Fruit fly (Drosophila melanogaster) whole organism, prepupa: ENCODE data around the gene CG31897.

Source experiments
- Blimp-1 ChIP-seq: fragments of 200-800 bp; sonication (Bioruptor generic); optimal IDR thresholded peaks from 3 replicates; lab custom pipeline; 2017; ENCODE audit warnings: missing biosample characterization, missing genetic modification characterization, mild to moderate bottlenecking, moderate library complexity, missing genetic modification reagents
- CG10669 ChIP-seq: fragments of 200-800 bp; sonication (Bioruptor generic); optimal IDR thresholded peaks from 3 replicates; lab custom pipeline; 2018; ENCODE audit warnings: missing biosample characterization, mild to moderate bottlenecking, missing genetic modification characterization, moderate library complexity
- CG11294 ChIP-seq: fragments of 200-800 bp; sonication (Bioruptor generic); IDR thresholded peaks from 2 replicates; pipeline ENCODE4 v1.3.6; 2022; ENCODE audit warnings: missing biosample characterization, missing genetic modification characterization
- CG11902 ChIP-seq: fragments of 200-800 bp; sonication (Bioruptor generic); optimal IDR thresholded peaks from 3 replicates; lab custom pipeline; 2016; ENCODE audit warnings: missing biosample characterization, missing genetic modification characterization
- CG15336 ChIP-seq: fragments of 200-800 bp; sonication (Bioruptor generic); IDR thresholded peaks from 2 replicates; pipeline ENCODE4 v1.3.6; 2022; ENCODE audit warnings: missing biosample characterization, missing genetic modification characterization
- CG1621 ChIP-seq: fragments of 200-800 bp; sonication (Bioruptor generic); optimal IDR thresholded peaks from 3 replicates; lab custom pipeline; 2018; ENCODE audit warnings: missing biosample characterization, mild to moderate bottlenecking, missing genetic modification characterization
- CG16779 ChIP-seq: fragments of 200-800 bp; sonication (Bioruptor generic); optimal IDR thresholded peaks from 3 replicates; lab custom pipeline; 2017; ENCODE audit warnings: missing biosample characterization, mild to moderate bottlenecking, missing genetic modification characterization
- CG3032 ChIP-seq: fragments of 200-800 bp; optimal IDR thresholded peaks from 2 replicates; lab custom pipeline; 2019; ENCODE audit warnings: missing biosample characterization, mild to moderate bottlenecking, missing genetic modification characterization, moderate library complexity
- CG31627 ChIP-seq: fragments of 200-800 bp; sonication (Bioruptor generic); optimal IDR thresholded peaks from 3 replicates; lab custom pipeline; 2016; ENCODE audit warnings: missing biosample characterization, missing genetic modification characterization
- CG32006 ChIP-seq: fragments of 200-800 bp; sonication (Bioruptor generic); optimal IDR thresholded peaks from 3 replicates; lab custom pipeline; 2017; ENCODE audit warnings: missing biosample characterization, mild to moderate bottlenecking, missing genetic modification characterization
- CG34406 ChIP-seq: fragments of 200-800 bp; sonication (Bioruptor generic); optimal IDR thresholded peaks from 3 replicates; lab custom pipeline; 2016; ENCODE audit warnings: missing biosample characterization, missing genetic modification characterization
- CG3919 ChIP-seq: fragments of 200-800 bp; sonication (Bioruptor generic); optimal IDR thresholded peaks from 3 replicates; lab custom pipeline; 2016; ENCODE audit warnings: missing biosample characterization, missing genetic modification characterization
- CG4318 ChIP-seq: fragments of 200-800 bp; sonication (Bioruptor generic); optimal IDR thresholded peaks from 3 replicates; lab custom pipeline; 2017; ENCODE audit warnings: missing biosample characterization, mild to moderate bottlenecking, missing genetic modification characterization
- CG6163 ChIP-seq: fragments of 200-800 bp; sonication (Bioruptor generic); IDR thresholded peaks from 3 replicates; pipeline ENCODE4 v1.3.6; 2022; ENCODE audit warnings: missing biosample characterization, missing genetic modification characterization
- CG6792 ChIP-seq: fragments of 200-800 bp; sonication (Bioruptor generic); optimal IDR thresholded peaks from 3 replicates; lab custom pipeline; 2016; ENCODE audit warnings: missing biosample characterization, missing genetic modification characterization
- CG6808 ChIP-seq: fragments of 200-800 bp; sonication (Bioruptor generic); optimal IDR thresholded peaks from 3 replicates; lab custom pipeline; 2017; ENCODE audit warnings: missing biosample characterization, missing genetic modification characterization, mild to moderate bottlenecking, moderate library complexity, missing genetic modification reagents
- CG6854 ChIP-seq: fragments of 200-800 bp; sonication (Bioruptor generic); optimal IDR thresholded peaks from 2 replicates; lab custom pipeline; 2017; ENCODE audit warnings: missing biosample characterization, mild to moderate bottlenecking, missing genetic modification characterization
- CG7368 ChIP-seq: fragments of 200-800 bp; sonication (Bioruptor generic); optimal IDR thresholded peaks from 3 replicates; lab custom pipeline; 2016; ENCODE audit warnings: missing biosample characterization, missing genetic modification characterization
- CG8319 ChIP-seq: fragments of 200-800 bp; sonication (Bioruptor generic); optimal IDR thresholded peaks from 3 replicates; lab custom pipeline; 2016; ENCODE audit warnings: missing biosample characterization, missing genetic modification characterization
- CG8632 ChIP-seq: fragments of 200-800 bp; sonication (Bioruptor generic); optimal IDR thresholded peaks from 3 replicates; lab custom pipeline; 2016; ENCODE audit warnings: missing biosample characterization, missing genetic modification characterization
- CG9139 ChIP-seq: fragments of 200-800 bp; sonication (Bioruptor generic); optimal IDR thresholded peaks from 3 replicates; lab custom pipeline; 2017; ENCODE audit warnings: missing biosample characterization, mild to moderate bottlenecking, missing genetic modification characterization
- Eip75B ChIP-seq: fragments of 200-800 bp; sonication (Bioruptor generic); optimal IDR thresholded peaks from 3 replicates; lab custom pipeline; 2016; ENCODE audit warnings: missing biosample characterization, missing genetic modification characterization
- Eip78C ChIP-seq: fragments of 200-800 bp; sonication (Bioruptor generic); peaks from one replicate; lab custom pipeline; 2016; ENCODE audit warnings: missing biosample characterization, missing genetic modification characterization
- Ets21C ChIP-seq: fragments of 200-800 bp; sonication (Bioruptor generic); optimal IDR thresholded peaks from 3 replicates; lab custom pipeline; 2016; ENCODE audit warnings: missing biosample characterization, missing genetic modification characterization
- Ets96B ChIP-seq: fragments of 200-800 bp; optimal IDR thresholded peaks from 2 replicates; lab custom pipeline; 2019; ENCODE audit warnings: missing biosample characterization, mild to moderate bottlenecking, missing genetic modification characterization, moderate library complexity
- Gug ChIP-seq: fragments of 200-800 bp; sonication (Bioruptor generic); IDR thresholded peaks from 2 replicates; pipeline ENCODE4 v1.3.6; 2022; ENCODE audit warnings: missing biosample characterization, missing genetic modification characterization
- Hr38 ChIP-seq: sonication (Bioruptor generic); optimal IDR thresholded peaks from 2 replicates; lab custom pipeline; 2016; ENCODE audit warnings: missing biosample characterization, missing genetic modification characterization
- Hr39 ChIP-seq: fragments of 200-800 bp; sonication (Bioruptor generic); optimal IDR thresholded peaks from 2 replicates; lab custom pipeline; 2016; ENCODE audit warnings: missing biosample characterization, missing genetic modification characterization
- Lpt ChIP-seq: fragments of 200-800 bp; sonication (Bioruptor generic); optimal IDR thresholded peaks from 3 replicates; lab custom pipeline; 2016; ENCODE audit warnings: missing biosample characterization, missing genetic modification characterization
- Met ChIP-seq: fragments of 200-800 bp; sonication (Bioruptor generic); optimal IDR thresholded peaks from 3 replicates; lab custom pipeline; 2016; ENCODE audit warnings: missing biosample characterization, missing genetic modification characterization
- OdsH ChIP-seq: fragments of 200-800 bp; sonication (Bioruptor generic); optimal IDR thresholded peaks from 3 replicates; lab custom pipeline; 2016; ENCODE audit warnings: missing biosample characterization, missing genetic modification characterization
- Smox ChIP-seq: fragments of 200-800 bp; sonication (Bioruptor generic); optimal IDR thresholded peaks from 3 replicates; lab custom pipeline; 2016; ENCODE audit warnings: missing biosample characterization, missing genetic modification characterization
- Sox102F ChIP-seq: fragments of 200-800 bp; sonication (Bioruptor generic); optimal IDR thresholded peaks from 2 replicates; lab custom pipeline; 2016; ENCODE audit warnings: missing biosample characterization, mild to moderate bottlenecking, missing genetic modification characterization
- Sox14 ChIP-seq: fragments of 200-800 bp; sonication (Bioruptor generic); optimal IDR thresholded peaks from 3 replicates; lab custom pipeline; 2016; ENCODE audit warnings: missing biosample characterization, missing genetic modification characterization
- Sox15 ChIP-seq: fragments of 200-800 bp; sonication (Bioruptor generic); optimal IDR thresholded peaks from 3 replicates; lab custom pipeline; 2016; ENCODE audit warnings: missing biosample characterization, missing genetic modification characterization
- achi ChIP-seq: fragments of 200-800 bp; sonication (Bioruptor generic); optimal IDR thresholded peaks from 3 replicates; lab custom pipeline; 2016; ENCODE audit warnings: missing biosample characterization, missing genetic modification characterization
- acj6 ChIP-seq: fragments of 200-800 bp; sonication (Bioruptor generic); optimal IDR thresholded peaks from 3 replicates; lab custom pipeline; 2016; ENCODE audit warnings: missing biosample characterization, missing genetic modification characterization
- cyc ChIP-seq: fragments of 200-800 bp; sonication (Bioruptor generic); optimal IDR thresholded peaks from 3 replicates; lab custom pipeline; 2016; ENCODE audit warnings: missing biosample characterization, missing genetic modification characterization
- dac ChIP-seq: fragments of 200-800 bp; sonication (Bioruptor generic); optimal IDR thresholded peaks from 2 replicates; lab custom pipeline; 2017; ENCODE audit warnings: missing biosample characterization, mild to moderate bottlenecking, missing genetic modification characterization
- eg ChIP-seq: fragments of 200-800 bp; sonication (Bioruptor generic); IDR thresholded peaks from 3 replicates; pipeline ENCODE4 v1.3.6; 2022; ENCODE audit warnings: missing biosample characterization, missing genetic modification characterization
- fd59A ChIP-seq: fragments of 200-800 bp; sonication (Bioruptor generic); optimal IDR thresholded peaks from 2 replicates; lab custom pipeline; 2017; ENCODE audit warnings: missing biosample characterization, mild to moderate bottlenecking, missing genetic modification characterization, missing genetic modification reagents
- fd85E ChIP-seq: fragments of 200-800 bp; sonication (Bioruptor generic); optimal IDR thresholded peaks from 3 replicates; lab custom pipeline; 2016; ENCODE audit warnings: missing biosample characterization, missing genetic modification characterization
- fkh ChIP-seq: fragments of 200-800 bp; sonication (Bioruptor generic); optimal IDR thresholded peaks from 3 replicates; lab custom pipeline; 2017; ENCODE audit warnings: missing biosample characterization, mild to moderate bottlenecking, missing genetic modification characterization, moderate library complexity
- lz ChIP-seq: fragments of 200-800 bp; sonication (Bioruptor generic); optimal IDR thresholded peaks from 3 replicates; lab custom pipeline; 2016; ENCODE audit warnings: missing biosample characterization, missing genetic modification characterization
- net ChIP-seq: fragments of 200-800 bp; sonication (Bioruptor generic); optimal IDR thresholded peaks from 3 replicates; lab custom pipeline; 2016; ENCODE audit warnings: missing biosample characterization, missing genetic modification characterization
- pdm3 ChIP-seq: fragments of 200-800 bp; sonication (Bioruptor generic); optimal IDR thresholded peaks from 3 replicates; lab custom pipeline; 2016; ENCODE audit warnings: missing biosample characterization, missing genetic modification characterization
- salr ChIP-seq, 2 experiments: fragments of 200-800 bp; sonication (Bioruptor generic); optimal IDR thresholded peaks; 3 replicates each; lab custom pipeline; 2016 to 2018; ENCODE audit warnings: missing biosample characterization in 2 of 2, missing genetic modification characterization in 2 of 2, mild to moderate bottlenecking in 1 of 2
- spab ChIP-seq: fragments of 200-800 bp; sonication (Bioruptor generic); optimal IDR thresholded peaks from 2 replicates; lab custom pipeline; 2017; ENCODE audit warnings: missing biosample characterization, mild to moderate bottlenecking, missing genetic modification characterization, missing genetic modification reagents
- ss ChIP-seq, 2 experiments: fragments of 200-800 bp; sonication (Bioruptor generic); optimal IDR thresholded peaks; 2 replicates in 1 of 2; 3 replicates in 1 of 2; lab custom pipeline; 2017 to 2018; ENCODE audit warnings: mild to moderate bottlenecking in 2 of 2, missing biosample characterization in 2 of 2, missing genetic modification characterization in 2 of 2, moderate library complexity in 1 of 2
- svp ChIP-seq: fragments of 200-800 bp; sonication (Bioruptor generic); peaks from one replicate; lab custom pipeline; 2016; ENCODE audit warnings: missing biosample characterization, missing genetic modification characterization
- topi ChIP-seq: fragments of 200-800 bp; sonication (Bioruptor generic); optimal IDR thresholded peaks from 3 replicates; lab custom pipeline; 2016; ENCODE audit warnings: missing biosample characterization, missing genetic modification characterization
- vri ChIP-seq: fragments of 200-800 bp; sonication (Bioruptor generic); optimal IDR thresholded peaks from 3 replicates; lab custom pipeline; 2016; ENCODE audit warnings: missing biosample characterization, mild to moderate bottlenecking, missing genetic modification characterization

The CG31897 gene

DNA sequence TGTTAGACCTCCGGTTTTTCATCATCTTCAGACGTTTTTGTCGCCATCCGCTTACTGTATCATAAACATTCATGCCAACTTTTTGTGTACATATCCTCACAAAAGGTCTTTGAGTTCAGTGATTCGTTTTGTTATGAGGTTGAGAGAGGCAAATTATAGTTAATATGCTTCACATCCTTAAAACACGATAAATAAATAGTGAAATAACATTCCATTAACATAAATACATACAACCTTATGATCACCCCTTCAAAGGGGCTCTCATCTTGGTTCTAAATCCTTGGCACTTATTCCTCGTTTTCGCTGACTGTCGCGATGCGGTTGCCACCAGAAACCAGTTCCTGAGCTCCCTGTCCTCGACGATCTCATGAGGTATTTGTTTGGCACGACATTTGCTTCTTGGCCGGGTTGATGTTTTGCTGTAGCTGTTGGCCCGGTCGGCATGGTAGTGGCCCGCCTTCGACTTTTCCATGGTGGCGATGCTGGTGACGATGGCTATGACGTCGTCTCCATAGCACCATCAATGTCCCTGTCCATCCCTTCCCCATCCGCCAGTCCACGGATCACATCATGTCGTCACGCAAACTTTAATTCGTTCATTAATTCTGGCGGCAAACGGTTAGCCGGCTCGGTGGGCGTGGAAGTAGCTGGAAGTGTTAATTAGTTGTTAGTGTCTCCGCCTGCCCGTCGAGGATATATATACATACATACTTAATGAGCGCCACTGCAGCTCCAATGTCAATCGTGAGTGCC, 26.9 kb downstream of the CG31897 start:
- TF ChIP-seq fd59A (GFP tag; lab: Kevin White, UChicago), result no peak
- peak; percentile 14 for TF ChIP-seq vri (GFP tag; lab: Kevin White, UChicago)
- TF ChIP-seq CG6792, result peak; percentile 28
- TF ChIP-seq Sox14 (GFP tag; lab: Kevin White, UChicago), result peak; percentile 7
- TF ChIP-seq Eip75B (GFP tag; lab: Kevin White, UChicago), result peak; percentile 24
- TF ChIP-seq CG6163, result no peak
- peak; percentile 44 for TF ChIP-seq Hr39 (GFP tag; lab: Kevin White, UChicago)
- TF ChIP-seq CG31627 (GFP tag; lab: Kevin White, UChicago), result peak; percentile 36
- TF ChIP-seq Sox15 (GFP tag; lab: Kevin White, UChicago), result no peak
- peak; percentile 68 for TF ChIP-seq svp
- peak; percentile 15 for TF ChIP-seq acj6
- TF ChIP-seq fkh, result no peak
- no peak for TF ChIP-seq CG10669 (GFP tag; lab: Kevin White, UChicago)
- TF ChIP-seq achi, result peak; percentile 32
- no peak for TF ChIP-seq CG16779 (tag; lab: Kevin White, UChicago)
- TF ChIP-seq CG7368 (GFP tag; lab: Kevin White, UChicago), result no peak
- TF ChIP-seq Gug (GFP tag; lab: Robert Waterston, UW), result no peak
- TF ChIP-seq Ets96B, result no peak
- TF ChIP-seq Smox (GFP tag; lab: Kevin White, UChicago), result peak; percentile 29
- no peak for TF ChIP-seq eg
- TF ChIP-seq OdsH (GFP tag; lab: Kevin White, UChicago), result peak; percentile 32
- no peak for TF ChIP-seq spab (GFP tag; lab: Kevin White, UChicago)
- no peak for TF ChIP-seq CG11294 (GFP tag; lab: Robert Waterston, UW)
- TF ChIP-seq pdm3 (GFP tag; lab: Kevin White, UChicago), result peak; percentile 20
- no peak for TF ChIP-seq CG9139 (GFP tag; lab: Kevin White, UChicago)
- TF ChIP-seq Lpt, result no peak
- TF ChIP-seq CG8632, result peak; percentile 5
- no peak for TF ChIP-seq CG15336 (GFP tag; lab: Robert Waterston, UW)
- TF ChIP-seq Blimp-1 (GFP tag; lab: Kevin White, UChicago), result peak; percentile 1
- no peak for TF ChIP-seq CG8319 (GFP tag; lab: Kevin White, UChicago)
- peak; percentile 47 for TF ChIP-seq topi (GFP tag; lab: Kevin White, UChicago)
- TF ChIP-seq CG1621 (tag; lab: Kevin White, UChicago), result no peak
- TF ChIP-seq CG6854 (GFP tag; lab: Kevin White, UChicago), result no peak
- peak; percentile 21 for TF ChIP-seq CG3032
- no peak for TF ChIP-seq CG4318
- no peak for TF ChIP-seq salr (GFP tag; optimal IDR thresholded peaks at IDR 0.05; lab: Kevin White, UChicago)
- peak; percentile 8 for TF ChIP-seq cyc (GFP tag; lab: Kevin White, UChicago)
- peak; percentile 79 for TF ChIP-seq Eip78C (GFP tag; lab: Kevin White, UChicago)
- no peak for TF ChIP-seq net (GFP tag; lab: Kevin White, UChicago)
- peak; percentile 52 for TF ChIP-seq Sox102F
- peak; percentile 48 for TF ChIP-seq Met
- TF ChIP-seq CG6808 (GFP tag; lab: Kevin White, UChicago), result no peak
- no peak for TF ChIP-seq dac (GFP tag; lab: Kevin White, UChicago)
- no peak for TF ChIP-seq Ets21C
- peak in 1 of 2 experiments; percentile 94 for TF ChIP-seq ss (GFP tag; optimal IDR thresholded peaks at IDR 0.05; lab: Kevin White, UChicago)
- no peak for TF ChIP-seq CG34406 (GFP tag; lab: Kevin White, UChicago)
- TF ChIP-seq fd85E (GFP tag; lab: Kevin White, UChicago), result no peak
- TF ChIP-seq Hr38 (GFP tag; lab: Kevin White, UChicago), result no peak
- peak; percentile 37 for TF ChIP-seq CG32006
- peak; percentile 34 for TF ChIP-seq CG3919 (GFP tag; lab: Kevin White, UChicago)
- TF ChIP-seq CG11902 (GFP tag; lab: Kevin White, UChicago), result no peak
- peak; percentile 23 for TF ChIP-seq lz
